In the genomic region with DNA sequence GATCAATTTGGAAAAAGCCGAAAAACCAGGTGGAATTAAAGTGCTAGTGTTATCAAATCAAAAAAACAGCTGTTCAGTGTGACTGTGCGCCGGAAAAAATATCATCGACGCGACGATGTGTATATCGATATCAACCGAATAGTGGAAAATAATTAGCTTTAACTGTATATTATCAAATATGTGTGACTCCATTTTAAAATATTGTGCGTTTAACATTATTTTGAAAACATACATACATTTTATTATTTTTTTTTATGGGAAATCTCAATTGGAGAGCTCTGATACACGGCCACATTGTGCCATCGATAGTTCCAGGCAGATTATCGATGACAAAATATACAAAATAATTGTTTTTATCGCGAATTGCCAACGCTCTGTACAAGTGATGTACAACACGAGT, we compare ENCODE assay signal across 1 fruit fly cellular context.
A peak's percentile ranks its signal among the peaks of the same experiment; 100 is the strongest.
TF ChIP-seq lines count a peak whose summit lies in the region.

A gene (minus strand): TSS at position 75 of the 400 bp plus-strand sequence.
A gene (plus strand): TSS at position 347 of the 400 bp plus-strand sequence.

TF ChIP-seq in whole organism, embryonic, 481 proteins besides CTCF, POLR2A, EP300 and RAD21 (continued from another document and continues in another):
- TF ChIP-seq CG13624 (GFP tag; optimal IDR thresholded peaks at IDR 0.05; lab: Kevin White, UChicago), result no peak
- TF ChIP-seq Neu2 (GFP tag; optimal IDR thresholded peaks at IDR 0.05; lab: Kevin White, UChicago; ENCODE audit: borderline replicate concordance), result no peak
- TF ChIP-seq bbx (GFP tag; IDR thresholded peaks at IDR 0.05; lab: Robert Waterston, UW; ENCODE audit: partially characterized antibody), result peak; percentile 55; the same call in 1 of the 2 replicates
- no peak for TF ChIP-seq CG6813 (GFP tag; optimal IDR thresholded peaks at IDR 0.05; lab: Kevin White, UChicago)
- no peak for TF ChIP-seq crc (GFP tag; optimal IDR thresholded peaks at IDR 0.05; lab: Kevin White, UChicago)
- TF ChIP-seq wor (GFP tag; IDR thresholded peaks at IDR 0.05; lab: Robert Waterston, UW), result no peak
- TF ChIP-seq fd102C (GFP tag; optimal IDR thresholded peaks at IDR 0.05; lab: Kevin White, UChicago), result no peak
- no peak for TF ChIP-seq CG7372 (GFP tag; IDR thresholded peaks at IDR 0.05; lab: Robert Waterston, UW)
- no peak for TF ChIP-seq CG10431 (GFP tag; optimal IDR thresholded peaks at IDR 0.05; lab: Kevin White, UChicago)
- TF ChIP-seq Eip74EF (GFP tag; optimal IDR thresholded peaks at IDR 0.05; lab: Kevin White, UChicago), result no peak
- no peak for TF ChIP-seq Nf-YB (GFP tag; optimal IDR thresholded peaks at IDR 0.05; lab: Kevin White, UChicago)
- TF ChIP-seq sd (tag; optimal IDR thresholded peaks at IDR 0.05; lab: Kevin White, UChicago), result no peak
- no peak for TF ChIP-seq MTF-1 (GFP tag; optimal IDR thresholded peaks at IDR 0.05; lab: Kevin White, UChicago; ENCODE audit: borderline replicate concordance)
- TF ChIP-seq fu2 (GFP tag; optimal IDR thresholded peaks at IDR 0.05; lab: Kevin White, UChicago), result no peak
- peak; percentile 85 for TF ChIP-seq HLH4C (GFP tag; IDR thresholded peaks at IDR 0.05; lab: Robert Waterston, UW; ENCODE audit: partially characterized antibody)
- no peak for TF ChIP-seq aop (GFP tag; IDR thresholded peaks at IDR 0.05; lab: Robert Waterston, UW)
- TF ChIP-seq CG1792 (GFP tag; optimal IDR thresholded peaks at IDR 0.05; lab: Kevin White, UChicago), result no peak
- TF ChIP-seq D19A (tag; optimal IDR thresholded peaks at IDR 0.05; lab: Kevin White, UChicago), result no peak
- TF ChIP-seq croc (GFP tag; conservative IDR thresholded peaks at IDR 0.05; lab: Robert Waterston, UW), result no peak
- TF ChIP-seq ase (GFP tag; IDR thresholded peaks at IDR 0.05; lab: Robert Waterston, UW), result no peak
- no peak for TF ChIP-seq abd-A (tag; optimal IDR thresholded peaks at IDR 0.05; lab: Kevin White, UChicago)
- TF ChIP-seq Sry-δ (GFP tag; optimal IDR thresholded peaks at IDR 0.05; lab: Kevin White, UChicago), result peak; percentile 71
- TF ChIP-seq trem (tag; optimal IDR thresholded peaks at IDR 0.05; lab: Kevin White, UChicago), result no peak
- no peak for TF ChIP-seq CG17568 (GFP tag; optimal IDR thresholded peaks at IDR 0.05; lab: Kevin White, UChicago)
- peak; percentile 44 to 89 for TF ChIP-seq crp (GFP tag; optimal IDR thresholded peaks at IDR 0.05; lab: Kevin White, UChicago)
- no peak for TF ChIP-seq CG43689 (GFP tag; IDR thresholded peaks at IDR 0.05; lab: Robert Waterston, UW)
- no peak for TF ChIP-seq Antp (GFP tag; optimal IDR thresholded peaks at IDR 0.05; lab: Kevin White, UChicago)
- TF ChIP-seq bab2 (GFP tag; optimal IDR thresholded peaks at IDR 0.05; lab: Kevin White, UChicago), result no peak
- TF ChIP-seq Hr51 (GFP tag; optimal IDR thresholded peaks at IDR 0.05; lab: Kevin White, UChicago), result no peak
- no peak for TF ChIP-seq Side (GFP tag; optimal IDR thresholded peaks at IDR 0.05; lab: Kevin White, UChicago)
- TF ChIP-seq ssp (GFP tag; IDR thresholded peaks at IDR 0.05; lab: Robert Waterston, UW), result no peak
- no peak for TF ChIP-seq zf30C (GFP tag; optimal IDR thresholded peaks at IDR 0.05; lab: Kevin White, UChicago)
- TF ChIP-seq CG34224 (GFP tag; IDR thresholded peaks at IDR 0.05; lab: Robert Waterston, UW; ENCODE audit: partially characterized antibody), result peak; percentile 84
- no peak for TF ChIP-seq Mes4 (GFP tag; optimal IDR thresholded peaks at IDR 0.05; lab: Kevin White, UChicago)
- TF ChIP-seq CG12744 (GFP tag; optimal IDR thresholded peaks at IDR 0.05; lab: Kevin White, UChicago), result no peak
- no peak for TF ChIP-seq repo (GFP tag; optimal IDR thresholded peaks at IDR 0.05; lab: Kevin White, UChicago)
- TF ChIP-seq unpg (GFP tag; optimal IDR thresholded peaks at IDR 0.05; lab: Kevin White, UChicago), result no peak
- no peak for TF ChIP-seq h (optimal IDR thresholded peaks at IDR 0.05; lab: Kevin White, UChicago)
- TF ChIP-seq CG16813 (GFP tag; IDR thresholded peaks at IDR 0.05; lab: Robert Waterston, UW; ENCODE audit: partially characterized antibody), result peak; percentile 88
- TF ChIP-seq Adf1 (GFP tag; IDR thresholded peaks at IDR 0.05; lab: Robert Waterston, UW), result no peak
- no peak for TF ChIP-seq B-H1 (GFP tag; IDR thresholded peaks at IDR 0.05; lab: Robert Waterston, UW)
- no peak for TF ChIP-seq Sox100B (GFP tag; optimal IDR thresholded peaks at IDR 0.05; lab: Kevin White, UChicago)
- TF ChIP-seq CG15073 (GFP tag; optimal IDR thresholded peaks at IDR 0.05; lab: Kevin White, UChicago), result no peak
- TF ChIP-seq Rfx (GFP tag; IDR thresholded peaks at IDR 0.05; lab: Robert Waterston, UW), result no peak
- 0 out of 4 replicates have a peak, but pooled peaks have one; percentile 76 for TF ChIP-seq chinmo (GFP tag; IDR thresholded peaks at IDR 0.05; lab: Robert Waterston, UW; ENCODE audit: partially characterized antibody)
- no peak for TF ChIP-seq CG10462 (GFP tag; optimal IDR thresholded peaks at IDR 0.05; lab: Kevin White, UChicago)
- no peak for TF ChIP-seq Gsc (GFP tag; IDR thresholded peaks at IDR 0.05; lab: Robert Waterston, UW)
- 0 out of 3 replicates have a peak, but pooled peaks have one; percentile 43 for TF ChIP-seq CG34422 (GFP tag; IDR thresholded peaks at IDR 0.05; lab: Robert Waterston, UW)
- no peak for TF ChIP-seq Optix (GFP tag; IDR thresholded peaks at IDR 0.05; lab: Robert Waterston, UW)
- TF ChIP-seq CG18619 (GFP tag; optimal IDR thresholded peaks at IDR 0.05; lab: Kevin White, UChicago), result no peak
- no peak for TF ChIP-seq ro (GFP tag; IDR thresholded peaks at IDR 0.05; lab: Robert Waterston, UW)
- TF ChIP-seq gcm (GFP tag; optimal IDR thresholded peaks at IDR 0.05; lab: Kevin White, UChicago), result no peak
- 0 out of 2 replicates have a peak, but pooled peaks have one; percentile 19 for TF ChIP-seq al (GFP tag; IDR thresholded peaks at IDR 0.05; lab: Robert Waterston, UW)
- TF ChIP-seq CoRest (tag; optimal IDR thresholded peaks at IDR 0.05; lab: Kevin White, UChicago), result no peak
- TF ChIP-seq CG9727 (GFP tag; optimal IDR thresholded peaks at IDR 0.05; lab: Kevin White, UChicago), result peak; percentile 9
- no peak for TF ChIP-seq CG12299 (tag; optimal IDR thresholded peaks at IDR 0.05; lab: Kevin White, UChicago)
- no peak for TF ChIP-seq tgo (GFP tag; IDR thresholded peaks at IDR 0.05; lab: Robert Waterston, UW)
- TF ChIP-seq nmo (GFP tag; optimal IDR thresholded peaks at IDR 0.05; lab: Kevin White, UChicago), result peak; percentile 51
- no peak for TF ChIP-seq CG1602 (GFP tag; optimal IDR thresholded peaks at IDR 0.05; lab: Kevin White, UChicago)
- no peak for TF ChIP-seq CG1647 (GFP tag; optimal IDR thresholded peaks at IDR 0.05; lab: Kevin White, UChicago)
- no peak for TF ChIP-seq lbe (GFP tag; optimal IDR thresholded peaks at IDR 0.05; lab: Kevin White, UChicago)
- TF ChIP-seq CG15601 (tag; optimal IDR thresholded peaks at IDR 0.05; lab: Kevin White, UChicago), result no peak
- TF ChIP-seq Atf-2 (GFP tag; optimal IDR thresholded peaks at IDR 0.05; lab: Kevin White, UChicago), result no peak
- no peak for TF ChIP-seq CG4328 (GFP tag; optimal IDR thresholded peaks at IDR 0.05; lab: Kevin White, UChicago)
- no peak for TF ChIP-seq CG3065 (GFP tag; optimal IDR thresholded peaks at IDR 0.05; lab: Kevin White, UChicago)
- TF ChIP-seq dan (GFP tag; IDR thresholded peaks at IDR 0.05; lab: Robert Waterston, UW), result no peak
- TF ChIP-seq CG10366 (GFP tag; IDR thresholded peaks at IDR 0.05; lab: Robert Waterston, UW), result no peak
- no peak for TF ChIP-seq cas (GFP tag; IDR thresholded peaks at IDR 0.05; lab: Robert Waterston, UW)
- no peak for TF ChIP-seq ewg (GFP tag; optimal IDR thresholded peaks at IDR 0.05; lab: Kevin White, UChicago)
- TF ChIP-seq Xrp1 (GFP tag; IDR thresholded peaks at IDR 0.05; lab: Robert Waterston, UW), result no peak
- TF ChIP-seq CG8944 (GFP tag; optimal IDR thresholded peaks at IDR 0.05; lab: Kevin White, UChicago), result no peak
- TF ChIP-seq CG7786 (GFP tag; optimal IDR thresholded peaks at IDR 0.05; lab: Kevin White, UChicago), result no peak
- TF ChIP-seq Hr39 (optimal IDR thresholded peaks at IDR 0.05; lab: Kevin White, UChicago), result no peak
- TF ChIP-seq CG13123 (GFP tag; optimal IDR thresholded peaks at IDR 0.05; lab: Kevin White, UChicago), result no peak
- no peak for TF ChIP-seq ranshi (GFP tag; IDR thresholded peaks at IDR 0.05; lab: Robert Waterston, UW)
- peak; percentile 74 for TF ChIP-seq hbn (GFP tag; IDR thresholded peaks at IDR 0.05; lab: Robert Waterston, UW; ENCODE audit: partially characterized antibody)
- TF ChIP-seq CG12769 (tag; optimal IDR thresholded peaks at IDR 0.05; lab: Kevin White, UChicago), result no peak
- TF ChIP-seq GATAe (GFP tag; conservative IDR thresholded peaks at IDR 0.05; lab: Robert Waterston, UW), result no peak
- peak; percentile 67 for TF ChIP-seq CG14710 (tag; optimal IDR thresholded peaks at IDR 0.05; lab: Kevin White, UChicago)
- TF ChIP-seq CG3726 (GFP tag; IDR thresholded peaks at IDR 0.05; lab: Robert Waterston, UW), result no peak
- TF ChIP-seq CG9437 (GFP tag; optimal IDR thresholded peaks at IDR 0.05; lab: Kevin White, UChicago), result no peak
- no peak for TF ChIP-seq Hr78 (GFP tag; optimal IDR thresholded peaks at IDR 0.05; lab: Kevin White, UChicago)
- peak; percentile 15 for TF ChIP-seq CG17186 (GFP tag; optimal IDR thresholded peaks at IDR 0.05; lab: Kevin White, UChicago)
- no peak for TF ChIP-seq dimm (GFP tag; IDR thresholded peaks at IDR 0.05; lab: Robert Waterston, UW)
- no peak for TF ChIP-seq gsb-n (tag; optimal IDR thresholded peaks at IDR 0.05; lab: Kevin White, UChicago)
- TF ChIP-seq CG11504 (tag; optimal IDR thresholded peaks at IDR 0.05; lab: Kevin White, UChicago), result no peak
- TF ChIP-seq CG6689 (GFP tag; IDR thresholded peaks at IDR 0.05; lab: Robert Waterston, UW), result no peak
- no peak for TF ChIP-seq Usf (GFP tag; optimal IDR thresholded peaks at IDR 0.05; lab: Kevin White, UChicago)
- 0 out of 4 replicates have a peak, but pooled peaks have one; percentile 2 for TF ChIP-seq Gug (GFP tag; IDR thresholded peaks at IDR 0.05; lab: Robert Waterston, UW)
- TF ChIP-seq dm (GFP tag; optimal IDR thresholded peaks at IDR 0.05; lab: Kevin White, UChicago), result peak; percentile 13
- no peak for TF ChIP-seq grn (GFP tag; optimal IDR thresholded peaks at IDR 0.05; lab: Kevin White, UChicago)
- TF ChIP-seq CrebB (tag; optimal IDR thresholded peaks at IDR 0.05; lab: Kevin White, UChicago), result no peak
- TF ChIP-seq CG4707 (GFP tag; optimal IDR thresholded peaks at IDR 0.05; lab: Kevin White, UChicago), result no peak
- no peak for TF ChIP-seq tna (GFP tag; IDR thresholded peaks at IDR 0.05; lab: Robert Waterston, UW; ENCODE audit: partially characterized antibody)
- peak; percentile 91 for TF ChIP-seq Scr (GFP tag; IDR thresholded peaks at IDR 0.05; lab: Robert Waterston, UW; ENCODE audit: partially characterized antibody)
- TF ChIP-seq Dfd (GFP tag; optimal IDR thresholded peaks at IDR 0.05; lab: Kevin White, UChicago), result no peak
- no peak for TF ChIP-seq MESR4 (GFP tag; optimal IDR thresholded peaks at IDR 0.05; lab: Kevin White, UChicago)
- TF ChIP-seq BtbVII (GFP tag; optimal IDR thresholded peaks at IDR 0.05; lab: Kevin White, UChicago), result no peak
- TF ChIP-seq lilli (GFP tag; optimal IDR thresholded peaks at IDR 0.05; lab: Kevin White, UChicago), result peak; percentile 44
- no peak for TF ChIP-seq run (tag; optimal IDR thresholded peaks at IDR 0.05; lab: Kevin White, UChicago)
- TF ChIP-seq CG6654 (GFP tag; optimal IDR thresholded peaks at IDR 0.05; lab: Kevin White, UChicago), result no peak
- no peak for TF ChIP-seq CG1233 (GFP tag; optimal IDR thresholded peaks at IDR 0.05; lab: Kevin White, UChicago)
- TF ChIP-seq Fer2 (tag; optimal IDR thresholded peaks at IDR 0.05; lab: Kevin White, UChicago), result no peak
- TF ChIP-seq pnt (GFP tag; optimal IDR thresholded peaks at IDR 0.05; lab: Kevin White, UChicago), result no peak
- TF ChIP-seq slou (GFP tag; optimal IDR thresholded peaks at IDR 0.05; lab: Kevin White, UChicago), result no peak
- no peak for TF ChIP-seq ftz-f1 (GFP tag; optimal IDR thresholded peaks at IDR 0.05; lab: Kevin White, UChicago)
- no peak for TF ChIP-seq CG3838 (GFP tag; optimal IDR thresholded peaks at IDR 0.05; lab: Kevin White, UChicago)
- peak; percentile 52 for TF ChIP-seq CG2120 (GFP tag; optimal IDR thresholded peaks at IDR 0.05; lab: Kevin White, UChicago)
- no peak for TF ChIP-seq ash1 (GFP tag; optimal IDR thresholded peaks at IDR 0.05; lab: Kevin White, UChicago)
- TF ChIP-seq CkIIα-i1 (GFP tag; IDR thresholded peaks at IDR 0.05; lab: Robert Waterston, UW), result no peak
- TF ChIP-seq gsb (GFP tag; IDR thresholded peaks at IDR 0.05; lab: Robert Waterston, UW), result no peak
- TF ChIP-seq CG34376 (GFP tag; optimal IDR thresholded peaks at IDR 0.05; lab: Kevin White, UChicago), result no peak
- TF ChIP-seq HLHmδ (GFP tag; optimal IDR thresholded peaks at IDR 0.05; lab: Kevin White, UChicago), result no peak
- no peak for TF ChIP-seq CG10979 (tag; optimal IDR thresholded peaks at IDR 0.05; lab: Kevin White, UChicago)
- TF ChIP-seq Dref (GFP tag; IDR thresholded peaks at IDR 0.05; lab: Robert Waterston, UW), result peak; percentile 72
- TF ChIP-seq insv (GFP tag; optimal IDR thresholded peaks at IDR 0.05; lab: Kevin White, UChicago), result no peak
- TF ChIP-seq CG2712 (tag; optimal IDR thresholded peaks at IDR 0.05; lab: Kevin White, UChicago), result peak; percentile 33
- TF ChIP-seq CG9876 (GFP tag; optimal IDR thresholded peaks at IDR 0.05; lab: Kevin White, UChicago), result no peak
- no peak for TF ChIP-seq E2f1 (GFP tag; IDR thresholded peaks at IDR 0.05; lab: Robert Waterston, UW)
- no peak for TF ChIP-seq dmrt99B (tag; optimal IDR thresholded peaks at IDR 0.05; lab: Kevin White, UChicago)
- peak in 1 of 3 experiments; percentile 7 for TF ChIP-seq lola (GFP tag; optimal IDR thresholded peaks at IDR 0.05; lab: Kevin White, UChicago)
- no peak for TF ChIP-seq trh (GFP tag; optimal IDR thresholded peaks at IDR 0.05; lab: Kevin White, UChicago)
- no peak for TF ChIP-seq bowl (GFP tag; IDR thresholded peaks at IDR 0.05; lab: Robert Waterston, UW)
- no peak for TF ChIP-seq CG18476 (GFP tag; optimal IDR thresholded peaks at IDR 0.05; lab: Kevin White, UChicago)
- TF ChIP-seq Sin3A (optimal IDR thresholded peaks at IDR 0.05; lab: Kevin White, UChicago), result peak; percentile 82
- no peak for TF ChIP-seq ham (GFP tag; IDR thresholded peaks at IDR 0.05; lab: Robert Waterston, UW)
- no peak for TF ChIP-seq H15 (GFP tag; IDR thresholded peaks at IDR 0.05; lab: Robert Waterston, UW)
- no peak for TF ChIP-seq lov (optimal IDR thresholded peaks at IDR 0.05; lab: Kevin White, UChicago)
- TF ChIP-seq lov (GFP tag; IDR thresholded peaks at IDR 0.05; lab: Robert Waterston, UW), result no peak
- no peak for TF ChIP-seq sisA (GFP tag; IDR thresholded peaks at IDR 0.05; lab: Robert Waterston, UW)
- TF ChIP-seq sug (tag; optimal IDR thresholded peaks at IDR 0.05; lab: Kevin White, UChicago), result no peak
- TF ChIP-seq CG13287 (GFP tag; IDR thresholded peaks at IDR 0.05; lab: Robert Waterston, UW; ENCODE audit: partially characterized antibody), result peak; percentile 87
